Worm (Caenorhabditis elegans) whole organism, mixed stage, embryonic: ENCODE results near the gene R07E3.4.

Experiments
- M03D4.4 ChIP-seq: sonication (generic microtip); optimal IDR thresholded peaks from 2 replicates; lab custom pipeline; 2017; ENCODE audit warnings: mild to moderate bottlenecking, missing genetic modification characterization, missing compliant biosample characterization
- bed-3 ChIP-seq: fragments of 200-800 bp; sonication (Bioruptor generic); optimal IDR thresholded peaks from 3 replicates; lab custom pipeline; 2018; ENCODE audit warnings: mild to moderate bottlenecking, missing genetic modification characterization, moderate library complexity, missing compliant biosample characterization
- blmp-1 ChIP-seq: fragments of 150-350 bp; optimal IDR thresholded peaks from 2 replicates; lab custom pipeline; 2014; ENCODE audit warnings: missing biosample characterization, missing genetic modification characterization
- ceh-39 ChIP-seq: fragments of 150-350 bp; optimal IDR thresholded peaks from 2 replicates; lab custom pipeline; 2014; ENCODE audit warnings: missing biosample characterization, missing genetic modification characterization
- ceh-43 ChIP-seq: fragments of 200-800 bp; sonication (Bioruptor generic); optimal IDR thresholded peaks from 2 replicates; lab custom pipeline; 2018; ENCODE audit warnings: mild to moderate bottlenecking, missing genetic modification characterization, moderate library complexity, missing compliant biosample characterization
- ces-1 ChIP-seq: fragments of 150-350 bp; optimal IDR thresholded peaks from 2 replicates; lab custom pipeline; 2014; ENCODE audit warnings: missing biosample characterization, missing genetic modification reagents, missing genetic modification characterization
- cnd-1 ChIP-seq: fragments of 200-800 bp; sonication (Bioruptor generic); optimal IDR thresholded peaks from 2 replicates; lab custom pipeline; 2018; ENCODE audit warnings: mild to moderate bottlenecking, missing genetic modification characterization, missing compliant biosample characterization
- drap-1 ChIP-seq: fragments of 200-800 bp; sonication (Bioruptor generic); optimal IDR thresholded peaks from 3 replicates; lab custom pipeline; 2018; ENCODE audit warnings: mild to moderate bottlenecking, missing genetic modification characterization, missing compliant biosample characterization
- elt-1 ChIP-seq: sonication (generic microtip); optimal IDR thresholded peaks from 2 replicates; lab custom pipeline; 2017; ENCODE audit warnings: missing genetic modification characterization, mild to moderate bottlenecking, missing compliant biosample characterization, antibody characterized with exemption, moderate library complexity, borderline replicate concordance; ENCODE audit not compliant: insufficient read depth
- elt-3 ChIP-seq: fragments of 150-350 bp; optimal IDR thresholded peaks from 2 replicates; lab custom pipeline; 2014; ENCODE audit warnings: missing biosample characterization, missing genetic modification characterization
- flh-1 ChIP-seq: fragments of 200-800 bp; sonication (Bioruptor generic); optimal IDR thresholded peaks from 2 replicates; lab custom pipeline; 2018; ENCODE audit warnings: mild to moderate bottlenecking, missing genetic modification characterization, moderate library complexity, missing compliant biosample characterization
- ham-2 ChIP-seq: fragments of 200-800 bp; sonication (Bioruptor generic); optimal IDR thresholded peaks from 2 replicates; lab custom pipeline; 2018; ENCODE audit warnings: mild to moderate bottlenecking, missing genetic modification characterization, missing compliant biosample characterization
- hlh-1 ChIP-seq: fragments of 150-350 bp; optimal IDR thresholded peaks from 2 replicates; lab custom pipeline; 2014; ENCODE audit warnings: missing biosample characterization, missing genetic modification reagents, missing genetic modification characterization
- lin-13 ChIP-seq: fragments of 150-350 bp; optimal IDR thresholded peaks from 2 replicates; lab custom pipeline; 2014; ENCODE audit warnings: missing biosample characterization, missing genetic modification characterization
- lin-32 ChIP-seq: fragments of 200-800 bp; sonication (Bioruptor generic); optimal IDR thresholded peaks from 2 replicates; lab custom pipeline; 2018; ENCODE audit warnings: mild to moderate bottlenecking, missing genetic modification characterization, missing compliant biosample characterization
- lsy-2 ChIP-seq: fragments of 150-350 bp; optimal IDR thresholded peaks from 2 replicates; lab custom pipeline; 2014; ENCODE audit warnings: missing biosample characterization, missing genetic modification characterization
- mab-5 ChIP-seq: fragments of 150-350 bp; optimal IDR thresholded peaks from 2 replicates; lab custom pipeline; 2014; ENCODE audit warnings: missing biosample characterization, missing genetic modification characterization
- mls-2 ChIP-seq: sonication (generic microtip); optimal IDR thresholded peaks from 2 replicates; lab custom pipeline; 2016; ENCODE audit warnings: mild to moderate bottlenecking, missing genetic modification characterization, moderate library complexity, missing compliant biosample characterization
- nhr-12 ChIP-seq: fragments of 150-350 bp; optimal IDR thresholded peaks from 2 replicates; lab custom pipeline; 2014; ENCODE audit warnings: missing biosample characterization, missing genetic modification characterization
- nhr-237 ChIP-seq: fragments of 150-350 bp; optimal IDR thresholded peaks from 2 replicates; lab custom pipeline; 2014; ENCODE audit warnings: missing biosample characterization, missing genetic modification characterization
- nhr-28 ChIP-seq: fragments of 150-350 bp; optimal IDR thresholded peaks from 2 replicates; lab custom pipeline; 2014; ENCODE audit warnings: missing biosample characterization, missing genetic modification characterization
- nhr-76 ChIP-seq: sonication (generic microtip); optimal IDR thresholded peaks from 2 replicates; lab custom pipeline; 2017; ENCODE audit warnings: missing biosample characterization, missing genetic modification characterization
- pha-4 ChIP-seq: fragments of 150-350 bp; optimal IDR thresholded peaks from 2 replicates; lab custom pipeline; 2018; ENCODE audit warnings: missing biosample characterization, missing genetic modification reagents, missing genetic modification characterization
- sem-2 ChIP-seq: fragments of 200-800 bp; sonication (Bioruptor generic); optimal IDR thresholded peaks from 2 replicates; lab custom pipeline; 2018; ENCODE audit warnings: mild to moderate bottlenecking, missing genetic modification characterization, missing compliant biosample characterization
- snpc-4 ChIP-seq: fragments of 150-350 bp; optimal IDR thresholded peaks from 2 replicates; lab custom pipeline; 2014; ENCODE audit warnings: missing biosample characterization, missing genetic modification characterization
- sptf-1 ChIP-seq: sonication (generic microtip); optimal IDR thresholded peaks from 2 replicates; lab custom pipeline; 2017; ENCODE audit warnings: mild to moderate bottlenecking, missing genetic modification characterization, moderate library complexity, missing compliant biosample characterization
- tbx-8 ChIP-seq: fragments of 200-800 bp; sonication (Bioruptor generic); optimal IDR thresholded peaks from 2 replicates; lab custom pipeline; 2018; ENCODE audit warnings: mild to moderate bottlenecking, missing genetic modification characterization, moderate library complexity, missing compliant biosample characterization
- unc-120 ChIP-seq: sonication (generic microtip); optimal IDR thresholded peaks from 2 replicates; lab custom pipeline; 2017; ENCODE audit warnings: missing genetic modification characterization, missing compliant biosample characterization; ENCODE audit not compliant: poor library complexity, severe bottlenecking
- unc-39 ChIP-seq: fragments of 150-350 bp; optimal IDR thresholded peaks from 2 replicates; lab custom pipeline; 2014; ENCODE audit warnings: missing biosample characterization, missing genetic modification characterization
- unc-62 ChIP-seq: fragments of 150-350 bp; optimal IDR thresholded peaks from 2 replicates; lab custom pipeline; 2014; ENCODE audit warnings: missing biosample characterization, missing genetic modification reagents, missing genetic modification characterization
- ztf-11 ChIP-seq: fragments of 150-350 bp; optimal IDR thresholded peaks from 2 replicates; lab custom pipeline; 2014; ENCODE audit warnings: missing biosample characterization, missing genetic modification characterization

Gene R07E3.4

ce11 chrX:10306923-10307322, 26.2 kb downstream of the R07E3.4 start:
- TF ChIP-seq nhr-237 (tag; lab: Kevin White, UChicago) (no peak), M03D4.4 (tag; lab: Kevin White, UChicago) (no peak)

- TF ChIP-seq snpc-4 (tag; lab: Kevin White, UChicago) (no peak), sem-2 (GFP tag; lab: Kevin White, UChicago) (no peak), drap-1 (GFP tag; lab: Kevin White, UChicago) (no peak), elt-3 (tag; lab: Kevin White, UChicago) (no peak), M03D4.4 (tag; lab: Kevin White, UChicago) (no peak), unc-62 (GFP tag; lab: Kevin White, UChicago) (no peak), tbx-8 (GFP tag; lab: Kevin White, UChicago) (no peak), ces-1 (GFP tag; lab: Kevin White, UChicago) (no peak), nhr-28 (no peak), ceh-39 (tag; lab: Kevin White, UChicago) (no peak), unc-39 (tag; lab: Kevin White, UChicago) (no peak), ham-2 (GFP tag; lab: Kevin White, UChicago) (no peak), pha-4 (no peak), mab-5 (no peak), cnd-1 (no peak), nhr-76 (tag; lab: Kevin White, UChicago) (no peak), nhr-237 (tag; lab: Kevin White, UChicago) (no peak), lin-32 (GFP tag; lab: Kevin White, UChicago) (no peak), blmp-1 (no peak)
Observed at ce11 chrX:10306289-10306688, 26.9 kb downstream of the R07E3.4 start, which contains the start of gene cnc-8. Gene cnc-8 (plus strand): TSS chrX:10306595.

ce11 chrX:10304178-10304577, 29.0 kb downstream of the R07E3.4 start, which contains the start of gene fipr-21:
Gene fipr-21 (plus strand): TSS chrX:10304529.
- peak; percentile 8 for TF ChIP-seq unc-62 (GFP tag; lab: Kevin White, UChicago)
- TF ChIP-seq elt-1 (tag; lab: Kevin White, UChicago) = peak; percentile 57
- TF ChIP-seq pha-4 = no peak
- TF ChIP-seq tbx-8 (GFP tag; lab: Kevin White, UChicago) = no peak
- TF ChIP-seq, all 35 proteins: peak for 2

- no peak for TF ChIP-seq nhr-237 (tag; lab: Kevin White, UChicago)
- TF ChIP-seq elt-1 (tag; lab: Kevin White, UChicago) = no peak
- no peak for TF ChIP-seq hlh-1
- no peak for TF ChIP-seq unc-62 (GFP tag; lab: Kevin White, UChicago)
- no peak for TF ChIP-seq sptf-1 (tag; lab: Kevin White, UChicago)
- TF ChIP-seq unc-39 (tag; lab: Kevin White, UChicago) = no peak
- TF ChIP-seq M03D4.4 (tag; lab: Kevin White, UChicago) = no peak
Observed at ce11 chrX:10302430-10302829, 30.7 kb downstream of the R07E3.4 start, which contains the start of gene fip-5. Gene fip-5 (plus strand): TSS chrX:10302741.

- TF ChIP-seq elt-1 (tag; lab: Kevin White, UChicago) (no peak), blmp-1 (no peak), nhr-28 (no peak), nhr-12 (no peak), unc-62 (GFP tag; lab: Kevin White, UChicago) (no peak), ceh-43 (GFP tag; lab: Kevin White, UChicago) (no peak), ces-1 (GFP tag; lab: Kevin White, UChicago) (no peak), sptf-1 (tag; lab: Kevin White, UChicago) (no peak), unc-39 (tag; lab: Kevin White, UChicago) (no peak), drap-1 (GFP tag; lab: Kevin White, UChicago) (no peak), mab-5 (no peak)
Observed at ce11 chrX:10301920-10302319, 31.2 kb downstream of the R07E3.4 start.

ce11 chrX:10297410-10297809, 35.7 kb downstream of the R07E3.4 start:
- TF ChIP-seq bed-3 (GFP tag; lab: Kevin White, UChicago) (no peak), drap-1 (GFP tag; lab: Kevin White, UChicago) (no peak), unc-120 (tag; lab: Kevin White, UChicago) (no peak), lin-32 (GFP tag; lab: Kevin White, UChicago) (no peak), ces-1 (GFP tag; lab: Kevin White, UChicago) (no peak), lsy-2 (tag; lab: Kevin White, UChicago) (no peak), snpc-4 (tag; lab: Kevin White, UChicago) (no peak), tbx-8 (GFP tag; lab: Kevin White, UChicago) (no peak), lin-13 (tag; lab: Kevin White, UChicago) (no peak), hlh-1 (no peak), mls-2 (tag; lab: Kevin White, UChicago) (no peak), nhr-76 (tag; lab: Kevin White, UChicago) (no peak), flh-1 (GFP tag; lab: Kevin White, UChicago) (no peak), nhr-28 (no peak), ceh-39 (tag; lab: Kevin White, UChicago) (no peak), ztf-11 (tag; lab: Kevin White, UChicago) (no peak)
